Worm (Caenorhabditis elegans) whole organism, early embryonic: Measurements from ENCODE around the gene T28H10.2.

Experiments used
- B0310.2 ChIP-seq: sonication (generic microtip); optimal IDR thresholded peaks from 2 replicates; lab custom pipeline; 2016; ENCODE audit warnings: mild to moderate bottlenecking, missing genetic modification characterization, missing compliant biosample characterization
- aly-1 ChIP-seq: sonication (generic microtip); optimal IDR thresholded peaks from 2 replicates; lab custom pipeline; 2016; ENCODE audit warnings: missing genetic modification characterization, missing compliant biosample characterization
- ama-1 ChIP-seq: fragments of 150-350 bp; optimal IDR thresholded peaks from 2 replicates; lab custom pipeline; 2014
- ceh-36 ChIP-seq: sonication (generic microtip); optimal IDR thresholded peaks from 2 replicates; lab custom pipeline; 2016; ENCODE audit warnings: missing genetic modification characterization, inconsistent platforms, missing compliant biosample characterization
- flt-1 ChIP-seq: fragments of 200-800 bp; sonication (Bioruptor generic); IDR thresholded peaks from 2 replicates; pipeline ENCODE4 v1.3.6; 2022; ENCODE audit warnings: missing genetic modification characterization, missing compliant biosample characterization
- hmbx-1 ChIP-seq: sonication (generic microtip); optimal IDR thresholded peaks from 2 replicates; lab custom pipeline; 2016; ENCODE audit warnings: mild to moderate bottlenecking, missing genetic modification characterization, missing compliant biosample characterization
- scrt-1 ChIP-seq: fragments of 200-800 bp; sonication (Bioruptor generic); IDR thresholded peaks from 2 replicates; pipeline ENCODE4 v1.3.6; 2022; ENCODE audit warnings: missing genetic modification characterization, missing compliant biosample characterization
- tbx-37 ChIP-seq: fragments of 200-800 bp; sonication (Bioruptor generic); conservative IDR thresholded peaks from 2 replicates; pipeline ENCODE4 v1.3.6; 2022; ENCODE audit warnings: missing genetic modification reagents, missing genetic modification characterization, missing compliant biosample characterization

- TF ChIP-seq ama-1 (lab: Kevin White, UChicago) (no peak), scrt-1 (GFP tag; lab: Robert Waterston, UW) (no peak), hmbx-1 (tag; lab: Kevin White, UChicago) (no peak), B0310.2 (tag; lab: Kevin White, UChicago) (no peak), flt-1 (no peak), tbx-37 (no peak), ceh-36 (tag; lab: Kevin White, UChicago) (no peak), aly-1 (tag; lab: Kevin White, UChicago) (no peak)
Measured at ce11 chrV:12551638-12552478, 39.1 kb upstream of the T28H10.2 start.
